Fruit fly (Drosophila melanogaster): ENCODE results near the gene Hs3st-B.

Gene Hs3st-B

dm6 chrX:19208014-19208413 is 40.4 kb upstream of the Hs3st-B start, which contains the start of gene Ulp1 (continued):
- TF ChIP-seq ash1 (GFP tag; optimal IDR thresholded peaks at IDR 0.05) (no peak), toy (GFP tag; IDR thresholded peaks at IDR 0.05) (no peak), Chrac-16 (GFP tag; optimal IDR thresholded peaks at IDR 0.05) (peak; percentile 8), CG30020 (tag; optimal IDR thresholded peaks at IDR 0.05) (peak; percentile 40), CG9797 (GFP tag; optimal IDR thresholded peaks at IDR 0.05) (peak; percentile 80), hkb (optimal IDR thresholded peaks at IDR 0.05) (no peak), hkb (GFP tag; IDR thresholded peaks at IDR 0.05) (no peak), CG3726 (GFP tag; IDR thresholded peaks at IDR 0.05) (no peak), gfzf (GFP tag; optimal IDR thresholded peaks at IDR 0.05) (peak; percentile 94), stc (GFP tag; IDR thresholded peaks at IDR 0.05) (no peak), Ada2b (GFP tag; IDR thresholded peaks at IDR 0.05) (no peak), sd (tag; optimal IDR thresholded peaks at IDR 0.05) (peak; percentile 45), kah (GFP tag; optimal IDR thresholded peaks at IDR 0.05) (no peak), knrl (GFP tag; IDR thresholded peaks at IDR 0.05; ENCODE audit: partially characterized antibody) (peak; percentile 54; the same call in 2 of the 3 replicates), D19A (tag; optimal IDR thresholded peaks at IDR 0.05) (no peak), tx (GFP tag; optimal IDR thresholded peaks at IDR 0.05) (no peak), wor (GFP tag; IDR thresholded peaks at IDR 0.05) (no peak), dati (GFP tag; IDR thresholded peaks at IDR 0.05) (no peak), eve (GFP tag; optimal IDR thresholded peaks at IDR 0.05) (no peak), CG32767 (GFP tag; IDR thresholded peaks at IDR 0.05) (no peak), Hsf (GFP tag; optimal IDR thresholded peaks at IDR 0.05) (no peak), CG32532 (GFP tag; IDR thresholded peaks at IDR 0.05) (peak; percentile 40; the same call in 1 of the 2 replicates), gem (tag; optimal IDR thresholded peaks at IDR 0.05) (no peak), BEAF-32 (GFP tag; optimal IDR thresholded peaks at IDR 0.05) (peak; percentile 64), Fer2 (tag; optimal IDR thresholded peaks at IDR 0.05) (no peak), CG12769 (tag; optimal IDR thresholded peaks at IDR 0.05) (no peak), CG3847 (GFP tag; IDR thresholded peaks at IDR 0.05) (peak; percentile 16; the same call in 1 of the 2 replicates), CG10321 (GFP tag; IDR thresholded peaks at IDR 0.05) (no peak), C15 (GFP tag; IDR thresholded peaks at IDR 0.05) (no peak), onecut (GFP tag; IDR thresholded peaks at IDR 0.05) (peak; percentile 93), Doc2 (GFP tag; IDR thresholded peaks at IDR 0.05) (no peak), CG14860 (GFP tag; IDR thresholded peaks at IDR 0.05; ENCODE audit: partially characterized antibody) (no peak), exex (tag; optimal IDR thresholded peaks at IDR 0.05) (peak; percentile 55), luna (GFP tag; optimal IDR thresholded peaks at IDR 0.05) (peak; percentile 10), wek (GFP tag; optimal IDR thresholded peaks at IDR 0.05) (no peak), corto (GFP tag; optimal IDR thresholded peaks at IDR 0.05) (no peak), CG8924 (tag; optimal IDR thresholded peaks at IDR 0.05) (peak; percentile 5), sqz (GFP tag; optimal IDR thresholded peaks at IDR 0.05) (no peak), dpn (GFP tag; optimal IDR thresholded peaks at IDR 0.05) (peak in 1 of 2 experiments; percentile 42), CG31388 (GFP tag; optimal IDR thresholded peaks at IDR 0.05) (no peak), fd102C (GFP tag; optimal IDR thresholded peaks at IDR 0.05) (no peak), hb (GFP tag; IDR thresholded peaks at IDR 0.05; ENCODE audit: partially characterized antibody) (no peak), CG12071 (GFP tag; optimal IDR thresholded peaks at IDR 0.05) (no peak), zen2 (GFP tag; IDR thresholded peaks at IDR 0.05; ENCODE audit: partially characterized antibody) (0 out of 3 replicates have a peak, but pooled peaks have one; percentile 31), CG8359 (GFP tag; optimal IDR thresholded peaks at IDR 0.05; ENCODE audit: borderline replicate concordance) (no peak), CG4617 (GFP tag; optimal IDR thresholded peaks at IDR 0.05; ENCODE audit: borderline replicate concordance) (peak; percentile 83), lab (GFP tag; optimal IDR thresholded peaks at IDR 0.05) (no peak), Myb (GFP tag; optimal IDR thresholded peaks at IDR 0.05) (peak; percentile 92), CG30403 (GFP tag; optimal IDR thresholded peaks at IDR 0.05) (no peak), sima (GFP tag; optimal IDR thresholded peaks at IDR 0.05) (no peak), bcd (GFP tag; optimal IDR thresholded peaks at IDR 0.05) (peak; percentile 30)
